Fruit fly (Drosophila melanogaster): ENCODE measurements around the gene myd.

Gene myd

dm6 chr3R:19147511-19148239 is 32.8 kb upstream of the myd start, which contains the start of gene Ppcs (continued):
- no peak for TF ChIP-seq Lpt (GFP tag; optimal IDR thresholded peaks at IDR 0.05)
- peak; percentile 68 for TF ChIP-seq CG2120 (GFP tag; optimal IDR thresholded peaks at IDR 0.05)
- peak; percentile 74 for TF ChIP-seq pho (GFP tag; optimal IDR thresholded peaks at IDR 0.05)
- no peak for TF ChIP-seq toy (GFP tag; IDR thresholded peaks at IDR 0.05)
- peak; percentile 64; the same call in 1 of the 2 replicates for TF ChIP-seq rib (GFP tag; IDR thresholded peaks at IDR 0.05)
- peak; percentile 45; the same call in 1 of the 2 replicates for TF ChIP-seq klu (GFP tag; IDR thresholded peaks at IDR 0.05)
- TF ChIP-seq Hey (tag; optimal IDR thresholded peaks at IDR 0.05), result peak; percentile 86
- peak; percentile 56 for TF ChIP-seq Sry-δ (GFP tag; optimal IDR thresholded peaks at IDR 0.05)
- TF ChIP-seq sima (GFP tag; optimal IDR thresholded peaks at IDR 0.05), result no peak
- TF ChIP-seq br (optimal IDR thresholded peaks at IDR 0.05), result no peak
- TF ChIP-seq kni (GFP tag; optimal IDR thresholded peaks at IDR 0.05), result peak; percentile 70
- no peak for TF ChIP-seq disco-r (GFP tag; optimal IDR thresholded peaks at IDR 0.05)
- TF ChIP-seq ro (GFP tag; IDR thresholded peaks at IDR 0.05), result no peak
- peak; percentile 19 for TF ChIP-seq CG8388 (GFP tag; optimal IDR thresholded peaks at IDR 0.05)
- TF ChIP-seq NfI (GFP tag; optimal IDR thresholded peaks at IDR 0.05), result peak; percentile 73
- peak; percentile 50 for TF ChIP-seq CG13424 (tag; optimal IDR thresholded peaks at IDR 0.05)
- no peak for TF ChIP-seq CG17568 (GFP tag; optimal IDR thresholded peaks at IDR 0.05)
- no peak for TF ChIP-seq CG11093 (GFP tag; IDR thresholded peaks at IDR 0.05)
- TF ChIP-seq gt (GFP tag; IDR thresholded peaks at IDR 0.05), result no peak
- TF ChIP-seq CG10565 (GFP tag; optimal IDR thresholded peaks at IDR 0.05), result no peak
- TF ChIP-seq CG7963 (GFP tag; IDR thresholded peaks at IDR 0.05; ENCODE audit: partially characterized antibody), result 0 out of 3 replicates have a peak, but pooled peaks have one; percentile 22
- TF ChIP-seq hth (optimal IDR thresholded peaks at IDR 0.05), result no peak
- 0 out of 2 replicates have a peak, but pooled peaks have one; percentile 2 for TF ChIP-seq NFAT (GFP tag; IDR thresholded peaks at IDR 0.05)
- peak; percentile 36 for TF ChIP-seq CG1602 (GFP tag; optimal IDR thresholded peaks at IDR 0.05)
- TF ChIP-seq CG15514 (GFP tag; optimal IDR thresholded peaks at IDR 0.05), result peak; percentile 100
- TF ChIP-seq Fer2 (tag; optimal IDR thresholded peaks at IDR 0.05), result peak; percentile 50
- no peak for TF ChIP-seq schlank (tag; optimal IDR thresholded peaks at IDR 0.05)
- peak; percentile 20 for TF ChIP-seq CG1529 (GFP tag; optimal IDR thresholded peaks at IDR 0.05)
- TF ChIP-seq CG12071 (GFP tag; optimal IDR thresholded peaks at IDR 0.05), result peak; percentile 19
- TF ChIP-seq ab (GFP tag; optimal IDR thresholded peaks at IDR 0.05), result no peak
- TF ChIP-seq CG16813 (GFP tag; IDR thresholded peaks at IDR 0.05; ENCODE audit: partially characterized antibody), result no peak
- TF ChIP-seq prd (optimal IDR thresholded peaks at IDR 0.05), result no peak
- 0 out of 3 replicates have a peak, but pooled peaks have one; percentile 33 for TF ChIP-seq prd (GFP tag; IDR thresholded peaks at IDR 0.05)
- no peak for TF ChIP-seq kah (GFP tag; optimal IDR thresholded peaks at IDR 0.05)
- TF ChIP-seq CG18599 (GFP tag; optimal IDR thresholded peaks at IDR 0.05), result peak; percentile 68
- TF ChIP-seq CG10979 (tag; optimal IDR thresholded peaks at IDR 0.05), result peak; percentile 43
- no peak for TF ChIP-seq hb (GFP tag; IDR thresholded peaks at IDR 0.05; ENCODE audit: partially characterized antibody)
- TF ChIP-seq CG9727 (GFP tag; optimal IDR thresholded peaks at IDR 0.05), result peak; percentile 69
- TF ChIP-seq sisA (GFP tag; IDR thresholded peaks at IDR 0.05), result peak; percentile 13; the same call in 1 of the 2 replicates
- TF ChIP-seq CG6654 (GFP tag; optimal IDR thresholded peaks at IDR 0.05), result no peak
- TF ChIP-seq CG17912 (GFP tag; optimal IDR thresholded peaks at IDR 0.05), result peak; percentile 20
- peak; percentile 88 for TF ChIP-seq CG12659 (GFP tag; optimal IDR thresholded peaks at IDR 0.05)
- TF ChIP-seq CG4282 (GFP tag; optimal IDR thresholded peaks at IDR 0.05), result peak; percentile 24
- TF ChIP-seq dysf (GFP tag; IDR thresholded peaks at IDR 0.05), result peak; percentile 22; the same call in 1 of the 3 replicates
- peak; percentile 63 for TF ChIP-seq CG13287 (GFP tag; IDR thresholded peaks at IDR 0.05; ENCODE audit: partially characterized antibody)
- TF ChIP-seq CG6689 (GFP tag; IDR thresholded peaks at IDR 0.05), result peak; percentile 36
- no peak for TF ChIP-seq vnd (GFP tag; IDR thresholded peaks at IDR 0.05; ENCODE audit: partially characterized antibody)
- TF ChIP-seq CG15073 (GFP tag; optimal IDR thresholded peaks at IDR 0.05), result no peak
- TF ChIP-seq Atf-2 (GFP tag; optimal IDR thresholded peaks at IDR 0.05), result peak; percentile 54
- no peak for TF ChIP-seq Oaz (GFP tag; IDR thresholded peaks at IDR 0.05)
